Fruit fly (Drosophila melanogaster) whole organism, embryonic: Measurements from ENCODE around the gene Pex16.
A peak's percentile ranks its signal among the peaks of the same experiment; 100 is the strongest.

ENCODE experiments used
- Adf1 ChIP-seq: fragments of 200-800 bp; sonication (Bioruptor generic); IDR thresholded peaks from 2 replicates; pipeline ENCODE4 v1.3.6; 2022; ENCODE audit warnings: missing biosample characterization, missing genetic modification characterization
- Asciz ChIP-seq: fragments of 200-800 bp; sonication (Bioruptor generic); optimal IDR thresholded peaks from 2 replicates; lab custom pipeline; 2017; ENCODE audit warnings: missing biosample characterization, mild to moderate bottlenecking, missing genetic modification characterization, missing genetic modification reagents
- Bgb ChIP-seq: fragments of 200-800 bp; sonication (Bioruptor generic); IDR thresholded peaks from 2 replicates; pipeline ENCODE4 v1.3.6; 2022; ENCODE audit warnings: missing biosample characterization, missing genetic modification characterization; ENCODE audit not compliant: partially characterized antibody
- CG10267 ChIP-seq: fragments of 200-800 bp; sonication (Bioruptor generic); optimal IDR thresholded peaks from 2 replicates; lab custom pipeline; 2018; ENCODE audit warnings: missing biosample characterization, mild to moderate bottlenecking, missing genetic modification characterization, moderate library complexity
- CG12104 ChIP-seq: fragments of 200-800 bp; sonication (Bioruptor generic); optimal IDR thresholded peaks from 3 replicates; lab custom pipeline; 2016; ENCODE audit warnings: missing biosample characterization, missing genetic modification characterization
- CG12219 ChIP-seq: fragments of 200-800 bp; sonication (Bioruptor generic); optimal IDR thresholded peaks from 3 replicates; lab custom pipeline; 2018; ENCODE audit warnings: missing biosample characterization, mild to moderate bottlenecking, missing genetic modification characterization
- CG12769 ChIP-seq: fragments of 200-800 bp; sonication (Bioruptor generic); optimal IDR thresholded peaks from 2 replicates; lab custom pipeline; 2019; ENCODE audit warnings: missing biosample characterization, mild to moderate bottlenecking, missing genetic modification characterization, moderate library complexity
- CG13775 ChIP-seq: fragments of 200-800 bp; sonication (Bioruptor generic); optimal IDR thresholded peaks from 3 replicates; lab custom pipeline; 2017; ENCODE audit warnings: missing biosample characterization, mild to moderate bottlenecking, missing genetic modification characterization
- CG15011 ChIP-seq: fragments of 200-800 bp; sonication (Bioruptor generic); optimal IDR thresholded peaks from 3 replicates; lab custom pipeline; 2018; ENCODE audit warnings: missing biosample characterization, mild to moderate bottlenecking, missing genetic modification characterization
- CG1603 ChIP-seq: fragments of 200-800 bp; sonication (Bioruptor generic); optimal IDR thresholded peaks from 2 replicates; lab custom pipeline; 2019; ENCODE audit warnings: missing biosample characterization, mild to moderate bottlenecking, missing genetic modification characterization, moderate library complexity
- CG30020 ChIP-seq: fragments of 200-800 bp; optimal IDR thresholded peaks from 2 replicates; lab custom pipeline; 2019; ENCODE audit warnings: missing biosample characterization, mild to moderate bottlenecking, missing genetic modification characterization, moderate library complexity
- CG3065 ChIP-seq: fragments of 200-800 bp; sonication (Bioruptor generic); optimal IDR thresholded peaks from 2 replicates; lab custom pipeline; 2016; ENCODE audit warnings: missing biosample characterization, missing genetic modification characterization
- CG31224 ChIP-seq: fragments of 200-800 bp; sonication (Bioruptor generic); IDR thresholded peaks from 2 replicates; pipeline ENCODE4 v1.3.6; 2022; ENCODE audit warnings: missing biosample characterization, missing genetic modification characterization
- CG31365 ChIP-seq: fragments of 200-800 bp; sonication (Bioruptor generic); optimal IDR thresholded peaks from 2 replicates; lab custom pipeline; 2018; ENCODE audit warnings: missing biosample characterization, mild to moderate bottlenecking, missing genetic modification characterization
- CG3995 ChIP-seq: fragments of 200-800 bp; sonication (Bioruptor generic); optimal IDR thresholded peaks from 3 replicates; lab custom pipeline; 2016; ENCODE audit warnings: missing biosample characterization, missing genetic modification characterization
- CG5180 ChIP-seq: fragments of 200-800 bp; sonication (Bioruptor generic); optimal IDR thresholded peaks from 3 replicates; lab custom pipeline; 2017; ENCODE audit warnings: missing biosample characterization, missing genetic modification characterization, mild to moderate bottlenecking, moderate library complexity, missing genetic modification reagents
- CG6272 ChIP-seq: fragments of 200-800 bp; sonication (Bioruptor generic); IDR thresholded peaks from 2 replicates; pipeline ENCODE4 v1.3.6; 2022; ENCODE audit warnings: missing biosample characterization, missing genetic modification characterization
- CG8944 ChIP-seq: fragments of 200-800 bp; sonication (Bioruptor generic); optimal IDR thresholded peaks from 3 replicates; lab custom pipeline; 2016; ENCODE audit warnings: missing biosample characterization, missing genetic modification characterization
- CG9797 ChIP-seq: fragments of 200-800 bp; sonication (Bioruptor generic); optimal IDR thresholded peaks from 3 replicates; lab custom pipeline; 2018; ENCODE audit warnings: missing biosample characterization, mild to moderate bottlenecking, missing genetic modification characterization
- CG9932 ChIP-seq: fragments of 200-800 bp; sonication (Bioruptor generic); IDR thresholded peaks from 2 replicates; pipeline ENCODE4 v1.3.6; 2022; ENCODE audit warnings: missing biosample characterization, missing genetic modification characterization
- CoRest ChIP-seq: fragments of 200-800 bp; sonication (Bioruptor generic); optimal IDR thresholded peaks from 3 replicates; lab custom pipeline; 2018; ENCODE audit warnings: missing biosample characterization, mild to moderate bottlenecking, missing genetic modification characterization, moderate library complexity
- Dip2 ChIP-seq: fragments of 200-800 bp; sonication (Bioruptor generic); IDR thresholded peaks from 2 replicates; pipeline ENCODE4 v1.3.6; 2022; ENCODE audit warnings: missing biosample characterization, missing genetic modification characterization
- HLH54F ChIP-seq: fragments of 200-800 bp; sonication (Bioruptor generic); optimal IDR thresholded peaks from 3 replicates; lab custom pipeline; 2016; ENCODE audit warnings: missing biosample characterization, missing genetic modification characterization
- HLHmδ ChIP-seq: fragments of 200-800 bp; sonication (Bioruptor generic); optimal IDR thresholded peaks from 2 replicates; lab custom pipeline; 2018; ENCODE audit warnings: missing biosample characterization, mild to moderate bottlenecking, missing genetic modification characterization, moderate library complexity
- Hand ChIP-seq: fragments of 200-800 bp; sonication (Bioruptor generic); optimal IDR thresholded peaks from 2 replicates; lab custom pipeline; 2017; ENCODE audit warnings: mild to moderate bottlenecking, missing biosample characterization, missing genetic modification reagents, missing genetic modification characterization
- Hmr ChIP-seq: fragments of 200-800 bp; sonication (Bioruptor generic); optimal IDR thresholded peaks from 3 replicates; lab custom pipeline; 2017; ENCODE audit warnings: mild to moderate bottlenecking, missing biosample characterization, missing genetic modification reagents, missing genetic modification characterization
- Lpt ChIP-seq: fragments of >200 bp; optimal IDR thresholded peaks from 2 replicates; lab custom pipeline; 2018; ENCODE audit warnings: missing biosample characterization, missing genetic modification characterization
- Mad ChIP-seq: fragments of 200-800 bp; sonication (Bioruptor generic); optimal IDR thresholded peaks from 2 replicates; lab custom pipeline; 2016; ENCODE audit warnings: missing biosample characterization, missing genetic modification characterization
- Meics ChIP-seq: fragments of 200-800 bp; sonication (Bioruptor generic); optimal IDR thresholded peaks from 2 replicates; lab custom pipeline; 2017; ENCODE audit warnings: missing biosample characterization, mild to moderate bottlenecking, missing genetic modification characterization
- NFAT ChIP-seq: fragments of 200-800 bp; sonication (Bioruptor generic); IDR thresholded peaks from 2 replicates; pipeline ENCODE4 v1.3.6; 2022; ENCODE audit warnings: missing biosample characterization, missing genetic modification characterization
- Optix ChIP-seq: fragments of 200-800 bp; sonication (Bioruptor generic); IDR thresholded peaks from 3 replicates; pipeline ENCODE4 v1.3.6; 2022; ENCODE audit warnings: missing biosample characterization, missing genetic modification characterization
- Ravus ChIP-seq: fragments of 200-800 bp; sonication (Bioruptor generic); IDR thresholded peaks from 2 replicates; pipeline ENCODE4 v1.3.6; 2022; ENCODE audit warnings: missing biosample characterization, missing genetic modification characterization
- Rx ChIP-seq: fragments of 200-800 bp; sonication (Bioruptor generic); IDR thresholded peaks from 2 replicates; pipeline ENCODE4 v1.3.6; 2022; ENCODE audit warnings: missing biosample characterization, missing genetic modification characterization
- Sry-δ ChIP-seq: fragments of 200-800 bp; sonication (Bioruptor generic); optimal IDR thresholded peaks from 2 replicates; lab custom pipeline; 2016; ENCODE audit warnings: missing biosample characterization, missing genetic modification characterization
- amos ChIP-seq: fragments of 200-800 bp; sonication (Bioruptor generic); IDR thresholded peaks from 2 replicates; pipeline ENCODE4 v1.3.6; 2022; ENCODE audit warnings: missing biosample characterization, missing genetic modification characterization; ENCODE audit not compliant: partially characterized antibody
- ato ChIP-seq: fragments of 200-800 bp; sonication (Bioruptor generic); IDR thresholded peaks from 2 replicates; pipeline ENCODE4 v1.3.6; 2022; ENCODE audit warnings: missing biosample characterization, missing genetic modification characterization; ENCODE audit not compliant: partially characterized antibody
- bowl ChIP-seq: fragments of 200-800 bp; sonication (Bioruptor generic); IDR thresholded peaks from 2 replicates; pipeline ENCODE4 v1.3.6; 2022; ENCODE audit warnings: missing biosample characterization, missing genetic modification characterization
- chm ChIP-seq: fragments of 200-800 bp; sonication (Bioruptor generic); IDR thresholded peaks from 2 replicates; pipeline ENCODE4 v1.3.6; 2022; ENCODE audit warnings: missing biosample characterization, missing genetic modification characterization
- chn ChIP-seq: fragments of 200-800 bp; sonication (Bioruptor generic); optimal IDR thresholded peaks from 2 replicates; lab custom pipeline; 2016; ENCODE audit warnings: missing biosample characterization, missing genetic modification characterization
- gem ChIP-seq: fragments of 200-800 bp; sonication (Bioruptor generic); optimal IDR thresholded peaks from 2 replicates; lab custom pipeline; 2019; ENCODE audit warnings: missing biosample characterization, mild to moderate bottlenecking, missing genetic modification characterization, moderate library complexity
- ham ChIP-seq: fragments of 200-800 bp; sonication (Bioruptor generic); IDR thresholded peaks from 2 replicates; pipeline ENCODE4 v1.3.6; 2022; ENCODE audit warnings: missing biosample characterization, missing genetic modification characterization
- lmd ChIP-seq: fragments of 200-800 bp; sonication (Bioruptor generic); IDR thresholded peaks from 2 replicates; pipeline ENCODE4 v1.3.6; 2022; ENCODE audit warnings: missing biosample characterization, missing genetic modification characterization
- nerfin-2 ChIP-seq: fragments of 200-800 bp; sonication (Bioruptor generic); IDR thresholded peaks from 2 replicates; pipeline ENCODE4 v1.3.6; 2022; ENCODE audit warnings: missing biosample characterization, missing genetic modification characterization; ENCODE audit not compliant: partially characterized antibody
- scrt ChIP-seq: fragments of 200-800 bp; sonication (Bioruptor generic); optimal IDR thresholded peaks from 2 replicates; lab custom pipeline; 2018; ENCODE audit warnings: missing biosample characterization, mild to moderate bottlenecking, missing genetic modification characterization, moderate library complexity
- sima ChIP-seq: fragments of 200-800 bp; sonication (Bioruptor generic); optimal IDR thresholded peaks from 2 replicates; lab custom pipeline; 2016; ENCODE audit warnings: missing biosample characterization, missing genetic modification characterization
- unc-4 ChIP-seq: fragments of 200-800 bp; sonication (Bioruptor generic); IDR thresholded peaks from 2 replicates; pipeline ENCODE4 v1.3.6; 2022; ENCODE audit warnings: missing biosample characterization, missing genetic modification characterization; ENCODE audit not compliant: partially characterized antibody
- unpg ChIP-seq: fragments of 200-800 bp; sonication (Bioruptor generic); optimal IDR thresholded peaks from 3 replicates; lab custom pipeline; 2018; ENCODE audit warnings: missing biosample characterization, mild to moderate bottlenecking, missing genetic modification characterization, moderate library complexity
- usp ChIP-seq: fragments of >200 bp; optimal IDR thresholded peaks from 2 replicates; lab custom pipeline; 2017; ENCODE audit warnings: missing biosample characterization, missing genetic modification characterization
- vvl ChIP-seq: fragments of 200-800 bp; sonication (Bioruptor generic); IDR thresholded peaks from 2 replicates; pipeline ENCODE4 v1.3.6; 2022; ENCODE audit warnings: missing biosample characterization, missing genetic modification characterization

The Pex16 gene

DNA sequence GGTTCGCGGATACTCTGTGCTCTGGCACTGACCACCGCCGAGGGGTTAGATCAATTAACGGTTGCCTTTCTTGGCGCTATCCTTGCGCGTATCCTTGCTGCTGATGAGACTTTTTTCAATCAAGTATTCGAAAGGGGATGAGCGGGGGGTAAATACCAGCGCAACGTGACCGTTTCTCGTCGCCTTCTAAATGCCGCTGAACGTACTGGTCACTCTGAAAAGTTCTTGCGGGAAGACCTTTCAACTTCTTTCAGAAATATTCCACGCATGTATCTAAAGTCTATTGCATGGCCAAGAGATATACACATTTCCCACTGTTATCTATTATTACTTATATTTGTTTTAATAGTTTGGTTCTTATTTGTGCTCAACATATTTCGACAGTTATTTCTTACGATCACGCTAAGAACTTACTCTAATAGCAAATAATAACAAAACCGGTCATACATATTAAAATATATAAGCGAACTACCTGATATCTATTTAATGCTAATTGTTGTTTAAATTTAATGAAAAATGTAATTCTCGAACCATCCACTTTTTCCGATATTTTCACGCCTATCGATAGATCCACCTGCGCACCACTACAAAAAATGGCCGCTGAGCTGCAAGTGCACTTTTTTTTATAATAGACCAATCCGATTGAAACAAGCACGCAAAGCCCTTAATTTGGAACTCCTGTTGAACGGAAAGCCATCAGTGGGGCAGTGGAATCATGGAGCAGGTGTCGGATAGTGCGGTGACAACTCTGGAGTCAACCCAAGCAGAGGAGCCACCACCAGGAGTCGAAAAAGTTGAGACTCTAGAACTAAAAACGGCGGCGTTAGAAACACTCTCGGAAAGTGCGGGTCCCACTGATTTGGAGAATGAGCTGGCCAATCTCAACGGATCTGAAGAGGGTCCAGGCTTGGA, 31.3 kb upstream of the Pex16 start, which contains the start of the genes CG3634 and HIPP1 (continued):
- no peak for TF ChIP-seq Hmr (GFP tag; lab: Kevin White, UChicago)
- TF ChIP-seq CG10267 (tag; lab: Kevin White, UChicago): peak; percentile 57
- TF ChIP-seq Sry-δ: peak; percentile 80
- no peak for TF ChIP-seq Rx
- no peak for TF ChIP-seq Lpt
- TF ChIP-seq Mad (GFP tag; lab: Kevin White, UChicago): no peak
- no peak for TF ChIP-seq CG15011 (GFP tag; lab: Kevin White, UChicago)
- no peak for TF ChIP-seq lmd (GFP tag; lab: Robert Waterston, UW)
- TF ChIP-seq vvl (GFP tag; lab: Robert Waterston, UW): no peak
- no peak for TF ChIP-seq CG6272 (GFP tag; lab: Robert Waterston, UW)
- no peak for TF ChIP-seq unpg (GFP tag; lab: Kevin White, UChicago)
- TF ChIP-seq Ravus (GFP tag; lab: Robert Waterston, UW): no peak
- TF ChIP-seq sima: no peak
- no peak for TF ChIP-seq chm (GFP tag; lab: Robert Waterston, UW)
- TF ChIP-seq usp: no peak
- TF ChIP-seq Optix (GFP tag; lab: Robert Waterston, UW): no peak
- TF ChIP-seq CG13775 (GFP tag; lab: Kevin White, UChicago): peak; percentile 10
- peak; percentile 53 for TF ChIP-seq CoRest (tag; lab: Kevin White, UChicago)
- TF ChIP-seq CG9797 (GFP tag; lab: Kevin White, UChicago): peak; percentile 85
- no peak for TF ChIP-seq CG5180 (GFP tag; lab: Kevin White, UChicago)
- 0 out of 2 replicates have a peak, but pooled peaks have one; percentile 29 for TF ChIP-seq nerfin-2 (GFP tag; lab: Robert Waterston, UW)
- no peak for TF ChIP-seq CG9932 (GFP tag; lab: Robert Waterston, UW)
- TF ChIP-seq Bgb (GFP tag; lab: Robert Waterston, UW): peak; percentile 41; the same call in 1 of the 2 replicates
- no peak for TF ChIP-seq ham (GFP tag; lab: Robert Waterston, UW)
- peak; percentile 39 for TF ChIP-seq CG12104 (GFP tag; lab: Kevin White, UChicago)
- no peak for TF ChIP-seq CG31365 (tag; lab: Kevin White, UChicago)
- no peak for TF ChIP-seq HLH54F (GFP tag; lab: Kevin White, UChicago)
- TF ChIP-seq gem (tag; lab: Kevin White, UChicago): no peak
- TF ChIP-seq CG31224: no peak
- no peak for TF ChIP-seq bowl (GFP tag; lab: Robert Waterston, UW)
- TF ChIP-seq CG3995 (GFP tag; lab: Kevin White, UChicago): peak; percentile 27
- TF ChIP-seq CG1603 (tag; lab: Kevin White, UChicago): no peak
- peak; percentile 78 for TF ChIP-seq CG30020 (tag; lab: Kevin White, UChicago)
- no peak for TF ChIP-seq scrt
- no peak for TF ChIP-seq CG12769 (tag; lab: Kevin White, UChicago)
- no peak for TF ChIP-seq Adf1 (GFP tag; lab: Robert Waterston, UW)
- no peak for TF ChIP-seq chn (GFP tag; lab: Kevin White, UChicago)
- no peak for TF ChIP-seq Asciz (GFP tag; lab: Kevin White, UChicago)
- no peak for TF ChIP-seq Meics (GFP tag; lab: Kevin White, UChicago)
- TF ChIP-seq unc-4: peak; percentile 69; the same call in 1 of the 2 replicates
- TF ChIP-seq Dip2 (GFP tag; lab: Robert Waterston, UW): no peak
- no peak for TF ChIP-seq CG12219 (GFP tag; lab: Kevin White, UChicago)
- no peak for TF ChIP-seq ato (GFP tag; lab: Robert Waterston, UW)
- TF ChIP-seq Hand: no peak
- no peak for TF ChIP-seq HLHmδ
- no peak for TF ChIP-seq CG3065
- TF ChIP-seq amos (GFP tag; lab: Robert Waterston, UW): peak; percentile 70
- no peak for TF ChIP-seq NFAT (GFP tag; lab: Robert Waterston, UW)
- no peak for TF ChIP-seq CG8944 (GFP tag; lab: Kevin White, UChicago)
